Worm (Caenorhabditis elegans): ENCODE measurements around the gene best-4.

ce11 chrII:55204-55603, 43.5 kb upstream of the best-4 start, which contains the start of gene tre-5:
- no peak for TF ChIP-seq nhr-11 (tag; optimal IDR thresholded peaks at IDR 0.05)
- no peak for TF ChIP-seq pha-4 (tag; optimal IDR thresholded peaks at IDR 0.05)
